Worm (Caenorhabditis elegans): ENCODE measurements around the gene dbn-1.

The dbn-1 gene

DNA sequence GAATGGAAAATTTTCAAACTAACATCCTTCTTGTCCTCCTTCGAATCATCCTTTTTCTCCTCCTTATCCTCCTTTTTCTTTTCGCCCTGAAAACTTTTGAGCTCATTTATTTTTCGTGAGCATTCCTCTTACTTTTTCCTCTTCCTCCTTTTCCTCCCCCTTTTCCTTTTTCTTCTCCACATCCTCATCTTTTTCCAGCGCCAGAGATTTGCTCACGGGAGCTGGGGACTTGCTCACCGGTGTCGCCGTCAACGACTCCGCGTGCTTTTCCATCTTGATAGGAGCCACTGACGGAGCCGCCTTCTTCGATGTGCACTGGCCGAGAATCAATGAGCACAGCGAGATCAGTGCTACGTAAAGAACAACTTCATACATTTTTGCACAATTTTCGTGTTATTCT, 13.6 kb downstream of the dbn-1 start, which contains the start of gene K08E3.2:
Gene K08E3.2 (minus strand): TSS at position 375 of the 400 bp plus-strand sequence.
- peak; percentile 15 for TF ChIP-seq aha-1 (tag)
- 0 out of 2 replicates have a peak, but pooled peaks have one; percentile 47 for TF ChIP-seq pha-4 (GFP tag; IDR thresholded peaks at IDR 0.05)
- no peak for TF ChIP-seq pha-4 (tag; optimal IDR thresholded peaks at IDR 0.05)
- TF ChIP-seq nhr-77 (tag; optimal IDR thresholded peaks at IDR 0.05), result no peak
- 0 out of 2 replicates have a peak, but pooled peaks have one; percentile 28 for TF ChIP-seq hmg-1.1 (GFP tag; IDR thresholded peaks at IDR 0.05)
- peak; percentile 77 for TF ChIP-seq set-16 (GFP tag; IDR thresholded peaks at IDR 0.05)

DNA sequence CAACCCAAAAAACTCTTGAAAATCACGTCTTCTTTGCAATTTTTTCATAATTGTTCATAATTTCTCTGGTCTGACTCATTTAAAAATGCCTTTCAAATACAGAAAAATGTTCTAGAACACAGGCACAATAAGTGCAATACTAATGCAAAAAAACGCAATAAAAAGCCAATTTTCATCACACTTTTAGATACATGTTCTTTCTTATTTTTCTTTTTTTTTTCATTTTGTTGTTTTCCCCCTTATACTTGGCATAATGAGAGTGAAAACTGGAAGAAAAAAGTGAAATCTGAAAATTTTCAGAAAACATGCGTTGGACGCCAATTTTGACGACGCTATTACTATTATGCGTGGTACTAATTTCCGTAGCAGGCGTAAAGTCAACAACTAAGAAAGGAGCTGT, 17.9 kb downstream of the dbn-1 start, which contains the start of gene tyr-2:
Gene tyr-2 (plus strand): TSS at position 301 of the 400 bp plus-strand sequence.
- TF ChIP-seq dve-1 (tag; optimal IDR thresholded peaks at IDR 0.05; ENCODE audit: insufficient read depth) (no peak), daf-19 (GFP tag; conservative IDR thresholded peaks at IDR 0.05) (no peak), nhr-111 (GFP tag; optimal IDR thresholded peaks at IDR 0.05) (no peak), egl-27 (tag; optimal IDR thresholded peaks at IDR 0.05) (no peak), unc-39 (tag; optimal IDR thresholded peaks at IDR 0.05) (no peak), dmd-9 (GFP tag; IDR thresholded peaks at IDR 0.05) (no peak), duxl-1 (tag; optimal IDR thresholded peaks at IDR 0.05; ENCODE audit: poor library complexity) (no peak)

DNA sequence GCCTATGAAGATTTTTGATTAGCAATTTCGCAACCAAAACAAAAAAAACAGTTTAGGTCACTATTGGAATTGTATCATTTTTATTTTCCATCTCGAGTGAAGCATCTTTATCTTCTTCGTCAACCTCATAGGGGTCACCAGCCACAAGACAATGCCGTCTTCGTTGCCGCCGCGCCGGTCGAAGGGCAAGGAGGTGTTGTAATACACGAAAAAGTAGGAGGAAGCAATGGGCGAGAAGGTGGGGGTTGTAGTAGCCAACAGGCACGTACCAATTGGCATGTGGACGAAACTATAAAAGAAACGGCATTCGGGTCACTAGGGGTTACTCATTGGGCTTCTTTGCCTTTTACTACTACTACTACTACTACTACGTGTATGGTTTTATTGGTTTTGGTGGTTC, 19.8 kb downstream of the dbn-1 start:
- TF ChIP-seq F49E8.2 (tag; optimal IDR thresholded peaks at IDR 0.05; ENCODE audit: borderline replicate concordance), result no peak
- TF ChIP-seq unc-62 (GFP tag; optimal IDR thresholded peaks at IDR 0.05 in 1 of 2), result peak in 1 of 2 experiments; percentile 64
- no peak for TF ChIP-seq unc-62 (tag; optimal IDR thresholded peaks at IDR 0.05)

DNA sequence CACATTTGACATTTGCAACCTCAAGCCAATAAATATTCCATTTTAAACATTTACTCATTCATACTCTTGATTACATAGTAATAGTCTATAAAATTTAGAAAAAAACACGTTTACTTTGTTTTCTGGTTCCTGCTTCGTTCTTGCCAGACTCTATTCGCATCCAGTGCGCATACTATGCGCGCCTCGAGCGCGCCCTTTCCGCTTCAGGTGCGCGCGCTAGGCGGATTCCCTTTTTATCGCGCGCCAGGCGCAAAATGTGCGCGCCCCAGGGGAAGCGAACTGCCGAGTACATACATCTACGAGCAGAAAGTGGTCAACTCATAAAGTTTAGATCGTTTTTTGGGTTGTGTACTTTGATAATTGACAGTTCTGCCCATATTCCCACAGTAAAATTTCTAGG, 20.5 kb downstream of the dbn-1 start:
- 0 out of 2 replicates have a peak, but pooled peaks have one; percentile 14 for TF ChIP-seq lim-7 (GFP tag; IDR thresholded peaks at IDR 0.05)
- TF ChIP-seq cey-2 (tag; optimal IDR thresholded peaks at IDR 0.05; ENCODE audit: borderline replicate concordance, insufficient read depth), result no peak
- peak; percentile 62; the same call in 1 of the 2 replicates for TF ChIP-seq set-16 (GFP tag; IDR thresholded peaks at IDR 0.05)
- peak in 1 of 2 experiments; percentile 58; a peak in 1 of 4 replicates for TF ChIP-seq madf-5 (GFP tag; IDR thresholded peaks at IDR 0.05)
- TF ChIP-seq snpc-1.2 (GFP tag; IDR thresholded peaks at IDR 0.05), result peak; percentile 39; the same call in 1 of the 2 replicates

DNA sequence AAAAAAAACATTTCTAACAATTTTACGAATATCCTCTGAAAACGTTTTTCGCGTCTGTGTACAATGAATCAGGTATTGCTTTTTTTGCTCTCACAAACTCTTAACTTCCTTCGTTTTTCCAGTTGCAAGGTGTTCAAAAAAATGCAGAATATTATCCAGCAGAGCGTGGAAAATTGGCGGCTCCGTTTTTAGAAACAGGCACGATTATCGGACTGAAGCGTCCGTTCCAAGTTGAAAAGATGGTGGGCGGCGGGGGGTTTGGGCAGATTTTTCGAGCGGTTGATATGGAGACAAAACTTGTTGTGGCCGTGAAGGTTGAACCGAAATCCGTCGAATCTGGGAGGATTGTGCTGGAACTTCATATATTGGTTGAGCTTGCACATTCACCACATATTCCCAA, 26.9 kb downstream of the dbn-1 start, which contains the start of gene W06F12.3:
Gene W06F12.3 (plus strand): TSS at position 23 of the 400 bp plus-strand sequence.
- no peak for TF ChIP-seq dve-1 (tag; optimal IDR thresholded peaks at IDR 0.05; ENCODE audit: insufficient read depth)
- TF ChIP-seq mep-1 (tag; optimal IDR thresholded peaks at IDR 0.05), result no peak
- peak; percentile 91 for TF ChIP-seq aha-1 (tag)
- no peak for TF ChIP-seq hmg-1.1 (GFP tag; IDR thresholded peaks at IDR 0.05)

DNA sequence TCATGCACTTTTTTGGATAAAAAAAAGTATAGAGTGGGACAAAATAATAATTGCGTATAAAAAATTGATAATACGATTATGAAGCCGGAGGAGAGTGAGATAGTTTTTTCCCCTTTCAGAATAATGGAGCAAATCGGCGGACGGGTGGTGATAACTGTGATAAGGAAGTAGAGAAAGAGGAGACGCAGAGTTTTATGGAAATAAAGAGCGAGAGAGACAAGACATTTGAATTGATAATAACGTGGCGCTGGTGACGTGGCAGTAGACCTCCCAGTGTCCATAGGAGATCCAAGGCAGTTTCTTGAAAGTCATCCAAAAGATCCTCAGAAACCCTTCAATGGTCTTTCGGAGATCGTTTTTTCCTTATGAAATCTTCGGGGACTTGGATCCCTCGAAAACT, 28.0 kb downstream of the dbn-1 start:
- TF ChIP-seq mxl-3 (GFP tag; optimal IDR thresholded peaks at IDR 0.05), result peak; percentile 2
- TF ChIP-seq nhr-28 (tag; optimal IDR thresholded peaks at IDR 0.05), result peak; percentile 73
- peak; percentile 87 for TF ChIP-seq aha-1 (tag)
- peak; percentile 45 for TF ChIP-seq nhr-77 (tag; optimal IDR thresholded peaks at IDR 0.05)
- TF ChIP-seq lsy-2 (tag; optimal IDR thresholded peaks at IDR 0.05), result peak in 1 of 2 experiments; percentile 4
- no peak for TF ChIP-seq tag-97 (GFP tag; IDR thresholded peaks at IDR 0.05)
- peak; percentile 96 for TF ChIP-seq pqm-1 (tag; optimal IDR thresholded peaks at IDR 0.05)
- TF ChIP-seq ztf-7 (tag; optimal IDR thresholded peaks at IDR 0.05), result no peak
- peak; percentile 72 for TF ChIP-seq hlh-11 (tag; optimal IDR thresholded peaks at IDR 0.05)
- peak; percentile 2 for TF ChIP-seq mep-1 (tag; optimal IDR thresholded peaks at IDR 0.05)
- TF ChIP-seq dmd-6 (GFP tag; IDR thresholded peaks at IDR 0.05), result peak; percentile 69
- TF ChIP-seq dve-1 (tag; optimal IDR thresholded peaks at IDR 0.05; ENCODE audit: insufficient read depth), result peak; percentile 79
- TF ChIP-seq ces-1 (GFP tag; optimal IDR thresholded peaks at IDR 0.05), result no peak
- TF ChIP-seq hlh-30 (tag; optimal IDR thresholded peaks at IDR 0.05; ENCODE audit: insufficient read depth), result no peak
- TF ChIP-seq ama-1 (optimal IDR thresholded peaks at IDR 0.05), result no peak
- no peak for TF ChIP-seq cey-2 (tag; optimal IDR thresholded peaks at IDR 0.05; ENCODE audit: borderline replicate concordance, insufficient read depth)
- TF ChIP-seq set-16 (GFP tag; IDR thresholded peaks at IDR 0.05), result no peak
- peak; percentile 82 for TF ChIP-seq tra-1 (GFP tag; IDR thresholded peaks at IDR 0.05)
- TF ChIP-seq lin-38 (GFP tag; IDR thresholded peaks at IDR 0.05), result 0 out of 2 replicates have a peak, but pooled peaks have one; percentile 23
- TF ChIP-seq daf-16 (GFP tag; optimal IDR thresholded peaks at IDR 0.05), result no peak
- TF ChIP-seq daf-16 (tag; optimal IDR thresholded peaks at IDR 0.05), result peak; percentile 80
- no peak for TF ChIP-seq madf-9 (GFP tag; conservative IDR thresholded peaks at IDR 0.05)
- TF ChIP-seq mes-2 (tag; optimal IDR thresholded peaks at IDR 0.05; ENCODE audit: poor library complexity, severe bottlenecking), result peak; percentile 32
- TF ChIP-seq nhr-6 (tag; optimal IDR thresholded peaks at IDR 0.05), result peak; percentile 36
